Worm (Caenorhabditis elegans) whole organism, L4 larva: Measurements from ENCODE around the gene C09F9.2.

Source experiments
- R02D3.7 ChIP-seq: fragments of 150-350 bp; sonication (generic microtip); optimal IDR thresholded peaks from 3 replicates; lab custom pipeline; 2014; ENCODE audit warnings: missing biosample characterization, missing genetic modification characterization
- aha-1 ChIP-seq: fragments of 150-350 bp; peaks from one replicate; lab custom pipeline; 2014; ENCODE audit warnings: missing biosample characterization, missing genetic modification characterization
- ces-1 ChIP-seq: fragments of 150-350 bp; sonication (generic microtip); optimal IDR thresholded peaks from 4 replicates; lab custom pipeline; 2014; ENCODE audit warnings: missing biosample characterization, missing genetic modification reagents, missing genetic modification characterization
- cey-2 ChIP-seq: sonication (generic microtip); optimal IDR thresholded peaks from 3 replicates; lab custom pipeline; 2017; ENCODE audit warnings: missing genetic modification characterization, mild to moderate bottlenecking, missing compliant biosample characterization, antibody characterized with exemption, borderline replicate concordance; ENCODE audit not compliant: insufficient read depth
- daf-16 ChIP-seq, 3 experiments: sonication (generic microtip); optimal IDR thresholded peaks; 2 replicates each; lab custom pipeline; 2016 to 2017; ENCODE audit warnings: missing genetic modification characterization in 3 of 3, missing genetic modification reagents in 3 of 3, mild to moderate bottlenecking in 2 of 3, missing compliant biosample characterization in 2 of 3, missing biosample characterization in 1 of 3, moderate library complexity in 1 of 3
- dmd-6 ChIP-seq: fragments of 200-800 bp; sonication (Bioruptor generic); IDR thresholded peaks from 2 replicates; pipeline ENCODE4 v1.3.6; 2022; ENCODE audit warnings: missing genetic modification reagents, missing genetic modification characterization, missing compliant biosample characterization
- dmd-8 ChIP-seq: fragments of 200-800 bp; sonication (Bioruptor generic); IDR thresholded peaks from 2 replicates; pipeline ENCODE4 v1.3.6; 2022; ENCODE audit warnings: missing genetic modification characterization, missing compliant biosample characterization
- dmd-9 ChIP-seq: fragments of 200-800 bp; sonication (Bioruptor generic); IDR thresholded peaks from 2 replicates; pipeline ENCODE4 v1.3.6; 2022; ENCODE audit warnings: missing genetic modification reagents, missing genetic modification characterization, missing compliant biosample characterization
- dpl-1 ChIP-seq: fragments of 150-350 bp; optimal IDR thresholded peaks from 2 replicates; lab custom pipeline; 2014; ENCODE audit warnings: missing biosample characterization, missing genetic modification reagents, missing genetic modification characterization
- egl-43 ChIP-seq: fragments of 200-800 bp; sonication (Bioruptor generic); IDR thresholded peaks from 2 replicates; pipeline ENCODE4 v1.3.6; 2022; ENCODE audit warnings: missing genetic modification reagents, missing genetic modification characterization, missing compliant biosample characterization
- hif-1 ChIP-seq, 2 experiments: sonication (generic microtip); optimal IDR thresholded peaks; 2 replicates each; lab custom pipeline; 2016 to 2017; ENCODE audit warnings: missing compliant biosample characterization in 2 of 2, missing genetic modification characterization in 2 of 2, missing genetic modification reagents in 2 of 2, missing genotype in 2 of 2, mild to moderate bottlenecking in 1 of 2
- hlh-11 ChIP-seq: fragments of 200-800 bp; sonication (Bioruptor generic); optimal IDR thresholded peaks from 2 replicates; lab custom pipeline; 2018; ENCODE audit warnings: mild to moderate bottlenecking, missing genetic modification characterization, missing compliant biosample characterization
- hmg-1.1 ChIP-seq: fragments of 200-800 bp; sonication (Bioruptor generic); IDR thresholded peaks from 2 replicates; pipeline ENCODE4 v1.3.6; 2022; ENCODE audit warnings: missing genetic modification reagents, missing genetic modification characterization, missing compliant biosample characterization
- jun-1 ChIP-seq: fragments of 150-350 bp; optimal IDR thresholded peaks from 2 replicates; lab custom pipeline; 2014; ENCODE audit warnings: missing biosample characterization, missing genetic modification reagents, missing genetic modification characterization
- lir-3 ChIP-seq: sonication (generic microtip); optimal IDR thresholded peaks from 2 replicates; lab custom pipeline; 2016; ENCODE audit warnings: mild to moderate bottlenecking, missing genetic modification characterization, missing compliant biosample characterization
- madf-5 ChIP-seq, 2 experiments: fragments of 200-800 bp; sonication (Bioruptor generic); IDR thresholded peaks; 2 replicates each; pipeline ENCODE4 v1.3.6; 2022; ENCODE audit warnings: missing compliant biosample characterization in 2 of 2, missing genetic modification characterization in 2 of 2
- mdl-1 ChIP-seq, 2 experiments: fragments of 150-350 bp in 1 of 2; sonication (generic microtip) in 1 of 2; optimal IDR thresholded peaks; 2 replicates each; lab custom pipeline; 2014 to 2017; ENCODE audit warnings: missing biosample characterization in 2 of 2, missing genetic modification characterization in 2 of 2
- mdt-29 ChIP-seq: fragments of 200-800 bp; sonication (Bioruptor generic); IDR thresholded peaks from 2 replicates; pipeline ENCODE4 v1.3.6; 2022; ENCODE audit warnings: missing genetic modification reagents, missing genetic modification characterization, missing compliant biosample characterization
- mxl-3 ChIP-seq: fragments of 200-800 bp; sonication (Bioruptor generic); optimal IDR thresholded peaks from 2 replicates; lab custom pipeline; 2018; ENCODE audit warnings: mild to moderate bottlenecking, missing genetic modification characterization, missing compliant biosample characterization
- nhr-102 ChIP-seq: sonication (generic microtip); optimal IDR thresholded peaks from 2 replicates; lab custom pipeline; 2016; ENCODE audit warnings: mild to moderate bottlenecking, missing genetic modification characterization, moderate library complexity, missing compliant biosample characterization
- nhr-28 ChIP-seq: fragments of 150-350 bp; optimal IDR thresholded peaks from 2 replicates; lab custom pipeline; 2014; ENCODE audit warnings: missing biosample characterization, missing genetic modification characterization
- nhr-42 ChIP-seq: fragments of 200-800 bp; sonication (Bioruptor generic); IDR thresholded peaks from 2 replicates; pipeline ENCODE4 v1.3.6; 2022; ENCODE audit warnings: missing genetic modification characterization, missing compliant biosample characterization
- pha-4 ChIP-seq, 2 experiments: fragments of 150-350 bp in 1 of 2; fragments of 200-800 bp in 1 of 2; sonication (Bioruptor generic) in 1 of 2; IDR thresholded peaks in 1 of 2; optimal IDR thresholded peaks in 1 of 2; 2 replicates each; pipeline versions ENCODE4 v1.3.6 to Lab custom; 2014 to 2022; ENCODE audit warnings: missing genetic modification characterization in 2 of 2, missing genetic modification reagents in 2 of 2, missing biosample characterization in 1 of 2, missing compliant biosample characterization in 1 of 2
- rbr-2 ChIP-seq: sonication (generic microtip); optimal IDR thresholded peaks from 2 replicates; lab custom pipeline; 2016; ENCODE audit warnings: missing genotype, missing genetic modification characterization, missing compliant biosample characterization
- sdz-12 ChIP-seq: fragments of 200-800 bp; sonication (Bioruptor generic); optimal IDR thresholded peaks from 2 replicates; lab custom pipeline; 2018; ENCODE audit warnings: mild to moderate bottlenecking, missing genetic modification characterization, missing compliant biosample characterization
- set-16 ChIP-seq: fragments of 200-800 bp; sonication (Bioruptor generic); IDR thresholded peaks from 2 replicates; pipeline ENCODE4 v1.3.6; 2022; ENCODE audit warnings: missing genetic modification reagents, missing genetic modification characterization, missing compliant biosample characterization
- tag-97 ChIP-seq: fragments of 200-800 bp; sonication (Bioruptor generic); IDR thresholded peaks from 2 replicates; pipeline ENCODE4 v1.3.6; 2022; ENCODE audit warnings: missing genetic modification characterization, missing compliant biosample characterization
- tra-1 ChIP-seq: fragments of 200-800 bp; sonication (Bioruptor generic); IDR thresholded peaks from 2 replicates; pipeline ENCODE4 v1.3.6; 2022; ENCODE audit warnings: missing genetic modification reagents, missing genetic modification characterization, missing compliant biosample characterization
- unc-39 ChIP-seq: sonication (generic microtip); optimal IDR thresholded peaks from 2 replicates; lab custom pipeline; 2017; ENCODE audit warnings: missing biosample characterization, missing genetic modification characterization
- unc-62 ChIP-seq, 3 experiments: fragments of 150-350 bp in 1 of 3; sonication (generic microtip); optimal IDR thresholded peaks in 2 of 3; peaks in 1 of 3; 1 replicate in 1 of 3; 2 replicates in 2 of 3; lab custom pipeline; 2014 to 2017; ENCODE audit warnings: missing biosample characterization in 3 of 3, missing genetic modification characterization in 3 of 3, missing genetic modification reagents in 3 of 3, missing genotype in 1 of 3

The C09F9.2 gene

DNA sequence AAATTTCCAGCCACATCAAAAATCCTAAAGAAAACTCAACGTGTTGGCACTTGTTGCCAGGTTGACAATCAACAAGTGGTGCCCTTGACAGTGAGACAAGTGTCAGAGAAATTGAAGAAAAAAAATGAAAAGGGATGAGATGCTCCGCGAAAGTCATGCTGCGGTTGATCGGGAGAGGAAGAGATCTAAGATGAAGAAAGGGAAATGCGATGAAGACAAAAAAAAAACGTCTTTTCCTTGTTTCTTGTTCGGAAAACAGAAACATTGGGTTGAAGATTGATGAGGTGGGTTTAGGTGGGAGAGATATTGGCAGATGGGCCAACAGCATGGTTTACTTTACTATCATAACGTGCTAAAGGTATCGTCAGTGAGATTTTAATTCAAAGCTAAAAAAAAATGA, 35.1 kb upstream of the C09F9.2 start (continued):
- peak in 1 of 2 experiments; percentile 41 for TF ChIP-seq daf-16 (GFP tag; optimal IDR thresholded peaks at IDR 0.05; lab: Kevin White, UChicago)
- TF ChIP-seq daf-16 (tag; optimal IDR thresholded peaks at IDR 0.05; lab: Kevin White, UChicago) = no peak
- TF ChIP-seq hlh-11 = peak; percentile 39
- TF ChIP-seq dpl-1 (GFP tag; lab: Kevin White, UChicago) = no peak
- TF ChIP-seq sdz-12 (GFP tag; lab: Kevin White, UChicago) = no peak

- TF ChIP-seq ces-1 (GFP tag; lab: Kevin White, UChicago) (no peak), rbr-2 (no peak), mdl-1 (tag; optimal IDR thresholded peaks at IDR 0.05; lab: Kevin White, UChicago) (no peak), unc-62 (GFP tag; optimal IDR thresholded peaks at IDR 0.05 in 1 of 2; lab: Kevin White, UChicago) (peak in 1 of 2 experiments; percentile 87), unc-62 (tag; optimal IDR thresholded peaks at IDR 0.05; lab: Kevin White, UChicago) (no peak)
Measured at ce11 chrII:14672095-14672494, 33.2 kb upstream of the C09F9.2 start.

- TF ChIP-seq dpl-1 (GFP tag; lab: Kevin White, UChicago) (no peak), mxl-3 (GFP tag; lab: Kevin White, UChicago) (peak; percentile 76), mdt-29 (GFP tag; lab: Robert Waterston, UW) (no peak), mdl-1 (tag; optimal IDR thresholded peaks at IDR 0.05; lab: Kevin White, UChicago) (peak in 1 of 2 experiments; percentile 41), R02D3.7 (tag; lab: Kevin White, UChicago) (no peak), hmg-1.1 (GFP tag; lab: Robert Waterston, UW) (no peak), jun-1 (no peak), lir-3 (tag; lab: Kevin White, UChicago) (no peak), unc-62 (GFP tag; optimal IDR thresholded peaks at IDR 0.05 in 1 of 2; lab: Kevin White, UChicago) (peak in 1 of 2 experiments; percentile 68), unc-62 (tag; optimal IDR thresholded peaks at IDR 0.05; lab: Kevin White, UChicago) (no peak), unc-39 (tag; lab: Kevin White, UChicago) (no peak), nhr-28 (tag; lab: Kevin White, UChicago) (peak; percentile 42)
Measured at ce11 chrII:14673636-14674035, 31.7 kb upstream of the C09F9.2 start.

ce11 chrII:14678157-14678556, 27.2 kb upstream of the C09F9.2 start, which contains the start of gene hhat-1:
TSS of gene hhat-1 (plus strand) at chrII:14678457.
- TF ChIP-seq mxl-3 (GFP tag; lab: Kevin White, UChicago) (peak; percentile 4), egl-43 (GFP tag; lab: Robert Waterston, UW) (no peak), aha-1 (peak; percentile 25), nhr-102 (tag; lab: Kevin White, UChicago) (no peak), jun-1 (no peak), nhr-42 (GFP tag; lab: Robert Waterston, UW) (peak; percentile 11; the same call in 1 of the 2 replicates), tag-97 (GFP tag; lab: Robert Waterston, UW) (no peak), dmd-9 (GFP tag; lab: Robert Waterston, UW) (no peak)

ce11 chrII:14683646-14684045, 21.7 kb upstream of the C09F9.2 start:
- TF ChIP-seq cey-2 = no peak
- peak; percentile 70 for TF ChIP-seq set-16 (GFP tag; lab: Robert Waterston, UW)
- TF ChIP-seq unc-62 (GFP tag; optimal IDR thresholded peaks at IDR 0.05 in 1 of 2; lab: Kevin White, UChicago) = peak in 1 of 2 experiments; percentile 60
- no peak for TF ChIP-seq unc-62 (tag; optimal IDR thresholded peaks at IDR 0.05; lab: Kevin White, UChicago)

ce11 chrII:14684377-14684776, 20.9 kb upstream of the C09F9.2 start, which contains the start of gene unc-52:
TSS of gene unc-52 (minus strand) at chrII:14684456.
- TF ChIP-seq madf-5 (GFP tag; IDR thresholded peaks at IDR 0.05; lab: Robert Waterston, UW) (no peak), tra-1 (GFP tag; lab: Robert Waterston, UW) (no peak), dmd-8 (GFP tag; lab: Robert Waterston, UW) (no peak), hif-1 (tag; optimal IDR thresholded peaks at IDR 0.05; lab: Kevin White, UChicago) (no peak), dmd-6 (GFP tag; lab: Robert Waterston, UW) (no peak), dpl-1 (GFP tag; lab: Kevin White, UChicago) (no peak), pha-4 (GFP tag; IDR thresholded peaks at IDR 0.05; lab: Robert Waterston, UW) (no peak), pha-4 (tag; optimal IDR thresholded peaks at IDR 0.05; lab: Kevin White, UChicago) (peak; percentile 56), set-16 (GFP tag; lab: Robert Waterston, UW) (peak; percentile 13; the same call in 1 of the 2 replicates)
